Fruit fly (Drosophila melanogaster): ENCODE data around the gene CG9518.

DNA sequence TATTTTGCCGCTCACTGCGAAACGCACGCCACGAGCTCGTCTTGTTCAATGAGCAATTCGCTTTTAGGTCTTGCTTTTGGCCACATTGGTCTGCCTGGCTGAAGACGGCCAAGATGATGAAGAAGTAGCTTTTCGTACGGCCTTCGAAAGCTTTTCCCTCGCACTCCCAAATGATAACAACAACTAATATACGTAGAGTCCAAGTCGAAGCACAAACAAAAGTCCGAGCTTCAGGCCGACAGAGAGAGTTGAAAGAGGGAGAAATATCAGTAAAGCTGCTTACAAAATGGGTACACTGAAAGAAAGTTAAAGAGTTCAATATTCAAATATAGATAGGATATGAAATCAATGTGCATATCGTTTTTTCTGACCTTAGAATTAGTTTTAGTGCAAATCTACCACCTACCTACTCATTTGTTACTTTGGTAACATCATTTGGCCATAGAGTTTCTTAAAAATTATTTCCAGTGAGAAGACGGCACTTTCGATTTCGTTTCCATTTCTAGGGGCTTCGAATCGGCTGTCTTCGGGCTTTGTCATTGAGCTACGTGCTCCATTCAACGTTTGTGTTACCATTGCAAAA lies 11.6 kb upstream of the CG9518 start, which contains the start of the genes CG45064 and CG45065:
- TF ChIP-seq Gug (GFP tag; IDR thresholded peaks at IDR 0.05) (peak; percentile 83), spab (GFP tag; optimal IDR thresholded peaks at IDR 0.05) (peak; percentile 45)
